Worm (Caenorhabditis elegans) whole organism, L3 larva: ENCODE results near the gene gtf-2H1.

Experiments used
- ceh-16 ChIP-seq: sonication (generic microtip); optimal IDR thresholded peaks from 2 replicates; lab custom pipeline; 2017; ENCODE audit warnings: missing biosample characterization, missing genetic modification characterization
- daf-12 ChIP-seq: fragments of 150-350 bp; optimal IDR thresholded peaks from 2 replicates; lab custom pipeline; 2014; ENCODE audit warnings: missing biosample characterization, missing genetic modification reagents, missing genetic modification characterization
- egl-27 ChIP-seq: sonication (generic microtip); optimal IDR thresholded peaks from 4 replicates; lab custom pipeline; 2017; ENCODE audit warnings: missing biosample characterization, missing genetic modification reagents, missing genetic modification characterization
- lsy-12 ChIP-seq: sonication (generic microtip); optimal IDR thresholded peaks from 2 replicates; lab custom pipeline; 2016; ENCODE audit warnings: mild to moderate bottlenecking, missing genetic modification characterization, missing compliant biosample characterization
- nfya-1 ChIP-seq: sonication (generic microtip); optimal IDR thresholded peaks from 2 replicates; lab custom pipeline; 2017; ENCODE audit warnings: missing genetic modification characterization, mild to moderate bottlenecking, missing compliant biosample characterization, antibody characterized with exemption, moderate library complexity; ENCODE audit not compliant: insufficient read depth
- snpc-4 ChIP-seq: fragments of 150-350 bp; optimal IDR thresholded peaks from 2 replicates; lab custom pipeline; 2014; ENCODE audit warnings: missing biosample characterization, missing genetic modification characterization
- unc-62 ChIP-seq: fragments of 150-350 bp; sonication (generic microtip); optimal IDR thresholded peaks from 4 replicates; lab custom pipeline; 2014; ENCODE audit warnings: missing biosample characterization, missing genetic modification reagents, missing genetic modification characterization
- ztf-4 ChIP-seq: fragments of 150-350 bp; optimal IDR thresholded peaks from 2 replicates; lab custom pipeline; 2014; ENCODE audit warnings: missing biosample characterization, missing genetic modification characterization

The gtf-2H1 gene

DNA sequence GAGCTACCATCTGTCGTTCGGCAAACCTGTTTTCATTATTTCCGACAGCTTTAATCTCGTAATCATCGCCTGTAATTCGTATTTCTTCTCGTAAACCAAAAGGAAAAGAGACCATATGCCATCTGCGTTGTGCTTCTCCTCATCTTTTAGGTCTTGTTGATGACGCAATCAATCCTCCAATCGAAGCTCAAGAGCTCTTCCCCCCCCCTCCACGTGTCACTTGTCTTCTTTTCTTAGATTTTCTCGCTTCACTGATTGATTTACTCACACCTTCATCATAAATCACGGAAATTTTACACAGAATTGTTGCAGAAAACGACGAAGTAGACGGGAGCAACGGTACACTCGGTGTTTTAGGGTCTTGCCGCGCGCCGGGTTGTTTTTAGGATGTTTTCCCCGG lies 52.9 kb downstream of the gtf-2H1 start, which contains the start of gene tcl-2:
Gene tcl-2 (plus strand): TSS at position 388 of the 400 bp plus-strand sequence.
- no peak for TF ChIP-seq unc-62 (GFP tag; lab: Kevin White, UChicago)

DNA sequence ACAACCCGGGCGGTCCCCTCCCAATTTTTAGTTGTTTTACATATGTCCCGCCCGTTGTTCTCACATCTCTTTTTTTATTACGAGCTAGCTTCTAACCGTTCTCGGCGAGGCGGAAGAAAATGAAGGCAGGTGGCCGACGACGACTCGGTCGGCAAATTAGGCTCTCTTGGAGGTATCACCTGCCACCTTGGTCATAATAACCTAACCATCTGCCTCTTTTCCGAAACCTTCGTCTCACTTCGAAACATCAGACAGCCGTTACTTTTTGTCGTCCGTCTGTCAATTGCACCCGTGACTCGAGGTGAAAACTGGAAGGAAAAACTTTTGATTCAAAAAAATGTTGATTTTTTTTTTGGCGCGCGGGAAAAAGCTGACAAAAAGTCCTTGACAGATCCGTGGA lies 54.1 kb downstream of the gtf-2H1 start:
- no peak for TF ChIP-seq nfya-1 (tag; lab: Kevin White, UChicago)
- TF ChIP-seq daf-12 (tag; lab: Kevin White, UChicago): no peak

DNA sequence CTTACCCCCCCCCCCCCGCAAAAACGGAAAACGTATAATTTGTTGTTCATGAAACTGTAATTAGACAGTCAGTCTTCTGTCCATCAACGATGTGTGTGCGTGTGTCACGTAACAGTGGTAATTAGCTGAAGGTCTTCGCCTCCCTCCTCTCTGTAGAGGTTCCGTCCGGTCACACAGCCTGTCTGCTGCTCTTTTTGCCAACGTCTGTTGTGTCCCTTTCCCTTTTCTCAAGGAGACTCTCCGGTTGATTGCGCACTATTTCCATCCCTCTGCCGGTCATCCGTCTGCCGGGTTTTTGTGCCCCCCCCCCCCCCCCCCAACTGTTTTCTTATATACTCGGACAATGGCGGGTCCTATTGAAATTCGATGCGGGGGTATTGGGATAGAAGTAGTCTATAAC lies 55.9 kb downstream of the gtf-2H1 start:
- no peak for TF ChIP-seq egl-27 (tag; lab: Kevin White, UChicago)
- no peak for TF ChIP-seq snpc-4
- no peak for TF ChIP-seq ceh-16 (tag; lab: Kevin White, UChicago)
- TF ChIP-seq unc-62 (GFP tag; lab: Kevin White, UChicago): no peak
- TF ChIP-seq ztf-4 (tag; lab: Kevin White, UChicago): no peak
- TF ChIP-seq lsy-12 (tag; lab: Kevin White, UChicago): no peak
- TF ChIP-seq, all 47 proteins: peak for 0
